Worm (Caenorhabditis elegans): ENCODE data around the gene T13A10.1.

DNA sequence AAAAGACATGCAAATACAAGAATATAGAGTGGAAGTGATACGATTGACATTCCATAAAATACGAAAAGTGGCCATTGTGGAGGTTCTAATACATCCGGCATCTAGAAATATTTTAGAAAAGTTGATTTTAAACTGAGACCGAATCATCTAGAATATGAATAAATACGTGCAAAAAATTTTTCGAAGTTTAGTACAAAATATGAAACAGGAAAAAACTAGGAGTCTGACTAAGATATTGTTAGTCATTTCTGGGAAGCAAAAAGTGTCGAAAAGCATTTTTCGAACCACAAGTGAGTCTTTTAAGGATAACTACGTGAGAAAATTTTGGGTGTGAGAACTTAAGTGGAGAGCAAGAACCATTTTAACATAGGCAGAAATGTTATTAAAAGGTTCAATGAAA, 6.3 kb downstream of the T13A10.1 start, which contains the start of gene srv-32:
- TF ChIP-seq ama-1 (optimal IDR thresholded peaks at IDR 0.05) = no peak
- TF ChIP-seq egl-27 (tag; optimal IDR thresholded peaks at IDR 0.05) = no peak
- TF ChIP-seq sem-4 (tag; optimal IDR thresholded peaks at IDR 0.05) = no peak
- TF ChIP-seq elt-3 (tag; optimal IDR thresholded peaks at IDR 0.05) = no peak
- TF ChIP-seq ztf-1 (GFP tag; conservative IDR thresholded peaks at IDR 0.05) = no peak
- TF ChIP-seq nhr-237 (tag; optimal IDR thresholded peaks at IDR 0.05) = no peak
- TF ChIP-seq unc-62 (GFP tag; optimal IDR thresholded peaks at IDR 0.05) = no peak
- TF ChIP-seq ztf-11 (tag; optimal IDR thresholded peaks at IDR 0.05) = no peak

Measured in whole organism, L2 larva.